Worm (Caenorhabditis elegans): Measurements from ENCODE around the gene chmp-7.

Gene chmp-7

DNA sequence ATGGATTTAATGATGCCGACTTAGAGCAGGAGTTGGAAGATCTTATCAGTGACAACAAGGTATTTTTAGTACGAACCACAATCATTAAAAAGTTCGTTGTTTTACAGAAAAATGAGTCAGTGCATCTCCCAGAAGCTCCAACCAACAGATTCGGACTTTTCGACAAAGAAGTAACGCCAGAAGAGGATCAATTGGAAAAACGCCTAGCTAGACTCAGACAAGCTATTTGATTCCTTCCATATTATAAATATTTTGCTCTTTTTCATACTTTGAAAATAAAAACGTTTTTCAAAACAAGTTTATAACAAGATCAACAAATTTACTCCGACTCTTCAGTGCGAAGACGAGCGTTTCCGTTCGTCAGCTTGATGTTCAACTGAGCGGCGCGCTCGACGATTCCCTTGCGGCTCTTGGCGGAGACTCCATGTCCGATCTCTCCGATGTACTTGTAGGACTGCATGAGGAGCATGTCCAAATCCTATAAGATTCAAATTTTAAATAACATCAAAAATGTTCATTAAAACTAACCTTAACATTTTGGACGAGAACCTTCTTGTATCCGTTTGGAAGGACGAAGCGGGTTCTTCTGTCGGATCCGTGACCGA is 1.5 kb downstream of the chmp-7 start:
- TF ChIP-seq sea-2 (GFP tag; optimal IDR thresholded peaks at IDR 0.05) (no peak), ZK546.5 (tag; optimal IDR thresholded peaks at IDR 0.05) (no peak), eor-1 (tag; optimal IDR thresholded peaks at IDR 0.05) (no peak), pha-4 (tag; optimal IDR thresholded peaks at IDR 0.05) (no peak), snpc-4 (tag; optimal IDR thresholded peaks at IDR 0.05) (no peak), nhr-237 (tag; optimal IDR thresholded peaks at IDR 0.05) (no peak), ceh-16 (tag; optimal IDR thresholded peaks at IDR 0.05) (no peak), egl-27 (tag; optimal IDR thresholded peaks at IDR 0.05) (no peak), tbx-2 (tag; optimal IDR thresholded peaks at IDR 0.05) (no peak)

DNA sequence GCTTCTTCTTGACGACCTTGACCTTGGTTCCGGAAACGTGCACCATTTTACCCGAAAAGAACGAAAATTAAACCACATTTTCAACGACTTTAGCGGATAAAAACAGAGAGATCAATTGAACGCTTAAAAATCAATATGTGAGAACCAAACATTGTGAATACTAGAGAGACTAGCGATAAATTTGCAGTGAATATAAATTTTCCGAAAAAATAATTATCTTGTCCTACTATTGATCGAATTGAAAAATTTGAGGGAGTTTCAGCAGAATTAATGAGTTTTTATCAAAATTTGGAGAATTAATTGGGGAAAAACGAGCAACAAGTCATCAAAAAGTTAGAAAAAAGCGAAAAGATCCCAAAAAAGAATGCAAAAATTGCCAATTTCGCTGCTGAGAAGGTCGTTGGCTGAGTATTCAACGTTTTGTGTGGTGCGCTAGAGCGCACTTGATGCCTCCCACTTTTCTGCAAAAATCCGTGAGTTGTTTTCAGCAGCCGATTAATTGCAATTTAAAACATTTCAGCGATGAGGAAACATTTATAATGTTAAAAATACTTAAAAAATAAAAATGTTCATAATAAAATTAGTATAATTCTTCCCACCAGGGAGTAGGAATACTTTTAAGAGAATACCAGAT is 2.4 kb downstream of the chmp-7 start, which contains the start of gene rpl-32:
TSS of gene rpl-32 (minus strand) at position 51 of the 634 bp plus-strand sequence.
- TF ChIP-seq nhr-237 (tag; optimal IDR thresholded peaks at IDR 0.05) (no peak), ztf-11 (tag; optimal IDR thresholded peaks at IDR 0.05) (no peak), ztf-4 (tag; optimal IDR thresholded peaks at IDR 0.05) (no peak), nhr-77 (tag; optimal IDR thresholded peaks at IDR 0.05) (no peak), ceh-82 (tag; optimal IDR thresholded peaks at IDR 0.05) (no peak), nhr-76 (tag; optimal IDR thresholded peaks at IDR 0.05) (no peak), elt-1 (tag; optimal IDR thresholded peaks at IDR 0.05) (no peak), skn-1 (tag; optimal IDR thresholded peaks at IDR 0.05) (peak; percentile 16), sea-2 (GFP tag; optimal IDR thresholded peaks at IDR 0.05) (no peak), zag-1 (tag; optimal IDR thresholded peaks at IDR 0.05) (no peak), snpc-4 (tag; optimal IDR thresholded peaks at IDR 0.05) (peak; percentile 65), nhr-28 (tag; optimal IDR thresholded peaks at IDR 0.05) (no peak), jun-1 (tag; optimal IDR thresholded peaks at IDR 0.05) (peak; percentile 71), pha-4 (tag; optimal IDR thresholded peaks at IDR 0.05) (peak; percentile 94), unc-39 (tag; optimal IDR thresholded peaks at IDR 0.05) (no peak), elt-3 (tag; optimal IDR thresholded peaks at IDR 0.05) (no peak), nhr-43 (tag; optimal IDR thresholded peaks at IDR 0.05; ENCODE audit: poor library complexity, severe bottlenecking) (peak; percentile 46), ZK546.5 (tag; optimal IDR thresholded peaks at IDR 0.05) (no peak), fos-1 (tag; optimal IDR thresholded peaks at IDR 0.05) (no peak), eor-1 (tag; optimal IDR thresholded peaks at IDR 0.05) (no peak), lsy-12 (tag; optimal IDR thresholded peaks at IDR 0.05) (no peak), ceh-16 (tag; optimal IDR thresholded peaks at IDR 0.05) (no peak), nhr-23 (tag; optimal IDR thresholded peaks at IDR 0.05) (peak; percentile 90), lin-15B (tag; optimal IDR thresholded peaks at IDR 0.05) (peak; percentile 90), egl-27 (tag; optimal IDR thresholded peaks at IDR 0.05) (no peak), nhr-25 (tag; optimal IDR thresholded peaks at IDR 0.05) (peak; percentile 89), nhr-11 (tag; optimal IDR thresholded peaks at IDR 0.05) (peak; percentile 14), unc-62 (GFP tag; optimal IDR thresholded peaks at IDR 0.05) (no peak), hmg-11 (tag; optimal IDR thresholded peaks at IDR 0.05) (peak; percentile 35), nhr-67 (tag; optimal IDR thresholded peaks at IDR 0.05) (no peak), tbx-2 (tag; optimal IDR thresholded peaks at IDR 0.05) (peak; percentile 10), pqm-1 (tag; optimal IDR thresholded peaks at IDR 0.05) (peak; percentile 51), aly-2 (tag; optimal IDR thresholded peaks at IDR 0.05) (no peak), mdl-1 (tag; optimal IDR thresholded peaks at IDR 0.05) (no peak), ama-1 (optimal IDR thresholded peaks at IDR 0.05) (peak; percentile 53), mml-1 (tag; optimal IDR thresholded peaks at IDR 0.05) (no peak), elt-2 (tag; optimal IDR thresholded peaks at IDR 0.05) (peak; percentile 44), daf-12 (tag; optimal IDR thresholded peaks at IDR 0.05) (no peak), ceh-28 (tag; optimal IDR thresholded peaks at IDR 0.05) (no peak), R02D3.7 (tag; optimal IDR thresholded peaks at IDR 0.05) (peak; percentile 30), lin-39 (tag; optimal IDR thresholded peaks at IDR 0.05) (peak; percentile 87), fkh-2 (tag; optimal IDR thresholded peaks at IDR 0.05) (no peak), egl-5 (tag; optimal IDR thresholded peaks at IDR 0.05) (peak; percentile 68), nfya-1 (tag; optimal IDR thresholded peaks at IDR 0.05; ENCODE audit: insufficient read depth) (peak; percentile 91), nhr-12 (tag; optimal IDR thresholded peaks at IDR 0.05) (no peak), ceh-9 (tag; optimal IDR thresholded peaks at IDR 0.05) (no peak), fkh-10 (GFP tag; optimal IDR thresholded peaks at IDR 0.05) (no peak)
